Fruit fly (Drosophila melanogaster) whole organism, pupa: ENCODE measurements around the gene CG8607.

ENCODE experiments used
- CG10348 ChIP-seq: fragments of 200-800 bp; sonication (Bioruptor generic); IDR thresholded peaks from 2 replicates; pipeline ENCODE4 v1.3.6; 2022; ENCODE audit warnings: missing biosample characterization, missing genetic modification characterization
- CG12605 ChIP-seq: fragments of 200-800 bp; sonication (Bioruptor generic); IDR thresholded peaks from 2 replicates; pipeline ENCODE4 v1.3.6; 2022; ENCODE audit warnings: missing biosample characterization, missing genetic modification characterization
- CG13204 ChIP-seq: fragments of 200-800 bp; sonication (Bioruptor generic); optimal IDR thresholded peaks from 2 replicates; lab custom pipeline; 2018; ENCODE audit warnings: missing biosample characterization, mild to moderate bottlenecking, missing genetic modification characterization, moderate library complexity
- CG14655 ChIP-seq: fragments of 200-800 bp; sonication (Bioruptor generic); optimal IDR thresholded peaks from 3 replicates; lab custom pipeline; 2017; ENCODE audit warnings: mild to moderate bottlenecking, missing biosample characterization, missing genetic modification reagents, missing genetic modification characterization
- CG15710 ChIP-seq: fragments of 200-800 bp; sonication (Bioruptor generic); optimal IDR thresholded peaks from 2 replicates; lab custom pipeline; 2018; ENCODE audit warnings: missing biosample characterization, mild to moderate bottlenecking, missing genetic modification characterization, moderate library complexity
- CG17806 ChIP-seq: fragments of 200-800 bp; sonication (Bioruptor generic); optimal IDR thresholded peaks from 2 replicates; lab custom pipeline; 2018; ENCODE audit warnings: missing biosample characterization, mild to moderate bottlenecking, missing genetic modification characterization, moderate library complexity
- CG32121 ChIP-seq: fragments of 200-800 bp; sonication (Bioruptor generic); IDR thresholded peaks from 2 replicates; pipeline ENCODE4 v1.3.6; 2022; ENCODE audit warnings: missing biosample characterization, missing genetic modification characterization
- CG34367 ChIP-seq: fragments of 200-800 bp; sonication (Bioruptor generic); optimal IDR thresholded peaks from 2 replicates; lab custom pipeline; 2018; ENCODE audit warnings: missing biosample characterization, mild to moderate bottlenecking, missing genetic modification characterization
- CG4496 ChIP-seq: fragments of 200-800 bp; sonication (Bioruptor generic); IDR thresholded peaks from 3 replicates; pipeline ENCODE4 v1.3.6; 2022; ENCODE audit warnings: missing biosample characterization, missing genetic modification characterization
- CG8159 ChIP-seq: fragments of 200-800 bp; sonication (Bioruptor generic); optimal IDR thresholded peaks from 3 replicates; lab custom pipeline; 2018; ENCODE audit warnings: missing biosample characterization, mild to moderate bottlenecking, missing genetic modification characterization, moderate library complexity
- CG8301 ChIP-seq: fragments of 200-800 bp; sonication (Bioruptor generic); optimal IDR thresholded peaks from 2 replicates; lab custom pipeline; 2018; ENCODE audit warnings: missing biosample characterization, mild to moderate bottlenecking, missing genetic modification characterization
- CG9948 ChIP-seq: fragments of 200-800 bp; sonication (Bioruptor generic); optimal IDR thresholded peaks from 2 replicates; lab custom pipeline; 2018; ENCODE audit warnings: missing biosample characterization, mild to moderate bottlenecking, missing genetic modification characterization, moderate library complexity
- D1 ChIP-seq: fragments of 200-800 bp; sonication (Bioruptor generic); optimal IDR thresholded peaks from 2 replicates; lab custom pipeline; 2018; ENCODE audit warnings: missing biosample characterization, mild to moderate bottlenecking, missing genetic modification characterization, moderate library complexity
- EcR ChIP-seq: fragments of 200-800 bp; sonication (Bioruptor generic); optimal IDR thresholded peaks from 3 replicates; lab custom pipeline; 2019; ENCODE audit warnings: missing biosample characterization, missing genetic modification characterization, mild to moderate bottlenecking, moderate library complexity, missing genetic modification reagents
- Ets98B ChIP-seq: fragments of 200-800 bp; sonication (Bioruptor generic); IDR thresholded peaks from 2 replicates; pipeline ENCODE4 v1.3.6; 2022; ENCODE audit warnings: missing biosample characterization, missing genetic modification characterization
- Pif1A ChIP-seq: fragments of 200-800 bp; sonication (Bioruptor generic); optimal IDR thresholded peaks from 3 replicates; lab custom pipeline; 2016; ENCODE audit warnings: missing biosample characterization, missing genetic modification characterization
- Pif1B ChIP-seq: fragments of 200-800 bp; sonication (Bioruptor generic); optimal IDR thresholded peaks from 3 replicates; lab custom pipeline; 2016; ENCODE audit warnings: missing biosample characterization, missing genetic modification characterization
- Snoo ChIP-seq: fragments of 200-800 bp; sonication (Bioruptor generic); optimal IDR thresholded peaks from 3 replicates; lab custom pipeline; 2017; ENCODE audit warnings: missing biosample characterization, mild to moderate bottlenecking, missing genetic modification characterization, inconsistent platforms
- fd96Ca ChIP-seq: fragments of 200-800 bp; sonication (Bioruptor generic); IDR thresholded peaks from 3 replicates; pipeline ENCODE4 v1.3.6; 2022; ENCODE audit warnings: missing biosample characterization, missing genetic modification characterization
- gl ChIP-seq: fragments of 200-800 bp; sonication (Bioruptor generic); optimal IDR thresholded peaks from 2 replicates; lab custom pipeline; 2018; ENCODE audit warnings: missing biosample characterization, mild to moderate bottlenecking, missing genetic modification characterization
- rn ChIP-seq: fragments of 200-800 bp; sonication (Bioruptor generic); IDR thresholded peaks from 2 replicates; pipeline ENCODE4 v1.3.6; 2022; ENCODE audit warnings: missing biosample characterization, missing genetic modification characterization

The CG8607 gene

DNA sequence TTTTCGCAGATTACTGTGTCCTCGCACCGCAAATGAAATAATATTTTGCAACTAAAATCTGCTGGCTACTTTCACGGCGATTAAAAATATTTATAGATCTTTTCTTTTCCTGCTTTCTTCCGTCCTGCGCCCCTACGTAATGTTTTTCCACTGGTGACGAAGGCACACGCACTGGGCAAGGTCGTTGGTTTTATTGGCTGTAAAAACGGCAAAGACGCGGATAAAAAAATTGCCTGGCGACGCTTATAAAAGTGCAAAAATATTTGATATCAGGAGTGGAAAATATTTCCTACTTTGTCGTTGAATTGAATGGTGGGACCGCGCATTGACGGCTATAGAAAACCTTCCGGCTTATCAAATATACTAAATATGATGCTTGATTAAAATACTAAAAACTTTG, 49.1 kb downstream of the CG8607 start, which contains the start of gene Sh3beta:
TSS of gene Sh3beta (minus strand) at position 327 of the 400 bp plus-strand sequence.
- TF ChIP-seq CG4496 (GFP tag; lab: Robert Waterston, UW) (no peak), CG14655 (no peak), EcR (GFP tag; lab: Kevin White, UChicago) (no peak), CG15710 (tag; lab: Kevin White, UChicago) (no peak), Pif1A (GFP tag; lab: Kevin White, UChicago) (no peak)
- TF ChIP-seq, all 21 proteins: peak for 0

DNA sequence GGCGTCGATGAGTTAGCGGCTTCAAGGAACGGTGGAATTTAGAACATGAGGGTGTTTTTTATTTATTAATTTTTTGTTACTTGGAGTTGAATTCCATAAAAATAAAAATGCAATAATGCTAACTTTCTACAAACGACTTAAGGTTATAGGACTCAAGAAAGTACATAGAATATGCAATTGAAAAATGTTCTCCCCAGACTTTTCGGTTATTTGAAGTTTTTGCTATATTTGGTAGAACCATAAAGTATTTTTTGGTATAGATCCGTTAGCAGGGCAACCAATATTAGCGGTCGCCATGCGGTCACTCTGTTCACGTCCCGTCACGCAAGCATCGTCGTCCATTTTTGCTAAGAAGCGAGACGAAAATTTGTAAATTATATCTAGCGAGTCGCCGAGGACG, 49.7 kb downstream of the CG8607 start, which contains the start of gene akirin:
TSS of gene akirin (plus strand) at position 301 of the 400 bp plus-strand sequence.
- TF ChIP-seq CG34367 (tag; lab: Kevin White, UChicago) (no peak), CG4496 (GFP tag; lab: Robert Waterston, UW) (no peak), CG32121 (GFP tag; lab: Robert Waterston, UW) (no peak)

DNA sequence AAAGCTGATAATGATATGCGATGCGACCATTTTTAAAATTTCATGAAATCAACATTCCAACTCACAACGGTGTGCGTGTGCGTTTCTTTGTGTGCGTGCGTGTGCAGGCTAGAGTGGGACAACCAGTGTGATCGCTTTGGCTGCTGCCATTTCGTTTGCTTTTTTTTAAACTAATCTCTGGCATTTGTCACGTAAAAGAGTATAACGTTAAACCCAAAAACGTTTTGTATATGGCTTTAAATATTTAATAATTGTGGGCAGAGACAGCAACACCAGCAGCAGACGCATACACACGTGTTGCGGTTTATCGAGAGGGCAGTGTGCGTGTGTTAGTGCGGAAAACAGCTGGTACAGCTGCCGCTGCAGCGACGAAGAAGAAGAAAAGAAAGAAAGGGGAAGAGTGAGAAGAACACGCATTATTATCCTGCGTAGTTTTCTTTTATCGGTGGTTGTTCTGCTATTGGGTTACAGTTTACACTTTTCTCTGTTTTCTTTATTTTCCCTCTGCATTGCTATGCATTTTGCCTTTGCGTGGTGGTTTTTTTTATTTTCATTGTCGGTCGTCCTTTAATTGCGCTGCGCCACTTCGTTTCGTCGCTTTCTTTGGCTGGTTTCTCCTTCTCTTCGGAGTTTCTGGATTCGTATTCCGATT, 50.5 kb downstream of the CG8607 start:
- no peak for TF ChIP-seq CG8301 (tag; lab: Kevin White, UChicago)
- no peak for TF ChIP-seq CG8159 (tag; lab: Kevin White, UChicago)
- TF ChIP-seq Pif1B (GFP tag; lab: Kevin White, UChicago), result peak; percentile 21
- no peak for TF ChIP-seq Ets98B (GFP tag; lab: Robert Waterston, UW)
- peak; percentile 1 for TF ChIP-seq Pif1A (GFP tag; lab: Kevin White, UChicago)
- no peak for TF ChIP-seq fd96Ca (GFP tag; lab: Robert Waterston, UW)
- TF ChIP-seq CG4496 (GFP tag; lab: Robert Waterston, UW), result no peak
- TF ChIP-seq CG9948, result no peak
- no peak for TF ChIP-seq CG14655
- no peak for TF ChIP-seq CG32121 (GFP tag; lab: Robert Waterston, UW)
- peak; percentile 33 for TF ChIP-seq EcR (GFP tag; lab: Kevin White, UChicago)
- no peak for TF ChIP-seq rn (GFP tag; lab: Robert Waterston, UW)
- TF ChIP-seq CG13204, result no peak
- no peak for TF ChIP-seq CG15710 (tag; lab: Kevin White, UChicago)
- TF ChIP-seq D1, result no peak
- no peak for TF ChIP-seq Snoo (tag; lab: Kevin White, UChicago)
- no peak for TF ChIP-seq CG12605 (GFP tag; lab: Robert Waterston, UW)
- TF ChIP-seq CG10348 (GFP tag; lab: Robert Waterston, UW), result no peak
- no peak for TF ChIP-seq gl (tag; lab: Kevin White, UChicago)
- no peak for TF ChIP-seq CG17806 (tag; lab: Kevin White, UChicago)
